Fruit fly (Drosophila melanogaster) whole organism, prepupa: ENCODE data around the gene CG5707.

Experiments
- Blimp-1 ChIP-seq: fragments of 200-800 bp; sonication (Bioruptor generic); optimal IDR thresholded peaks from 3 replicates; lab custom pipeline; 2017; ENCODE audit warnings: missing biosample characterization, missing genetic modification characterization, mild to moderate bottlenecking, moderate library complexity, missing genetic modification reagents
- CG10631 ChIP-seq: fragments of 200-800 bp; sonication (Bioruptor generic); optimal IDR thresholded peaks from 2 replicates; lab custom pipeline; 2016; ENCODE audit warnings: missing biosample characterization, missing genetic modification characterization
- CG10669 ChIP-seq: fragments of 200-800 bp; sonication (Bioruptor generic); optimal IDR thresholded peaks from 3 replicates; lab custom pipeline; 2018; ENCODE audit warnings: missing biosample characterization, mild to moderate bottlenecking, missing genetic modification characterization, moderate library complexity
- CG11294 ChIP-seq: fragments of 200-800 bp; sonication (Bioruptor generic); IDR thresholded peaks from 2 replicates; pipeline ENCODE4 v1.3.6; 2022; ENCODE audit warnings: missing biosample characterization, missing genetic modification characterization
- CG11902 ChIP-seq: fragments of 200-800 bp; sonication (Bioruptor generic); optimal IDR thresholded peaks from 3 replicates; lab custom pipeline; 2016; ENCODE audit warnings: missing biosample characterization, missing genetic modification characterization
- CG15336 ChIP-seq: fragments of 200-800 bp; sonication (Bioruptor generic); IDR thresholded peaks from 2 replicates; pipeline ENCODE4 v1.3.6; 2022; ENCODE audit warnings: missing biosample characterization, missing genetic modification characterization
- CG1621 ChIP-seq: fragments of 200-800 bp; sonication (Bioruptor generic); optimal IDR thresholded peaks from 3 replicates; lab custom pipeline; 2018; ENCODE audit warnings: missing biosample characterization, mild to moderate bottlenecking, missing genetic modification characterization
- CG16779 ChIP-seq: fragments of 200-800 bp; sonication (Bioruptor generic); optimal IDR thresholded peaks from 3 replicates; lab custom pipeline; 2017; ENCODE audit warnings: missing biosample characterization, mild to moderate bottlenecking, missing genetic modification characterization
- CG3032 ChIP-seq: fragments of 200-800 bp; optimal IDR thresholded peaks from 2 replicates; lab custom pipeline; 2019; ENCODE audit warnings: missing biosample characterization, mild to moderate bottlenecking, missing genetic modification characterization, moderate library complexity
- CG31627 ChIP-seq: fragments of 200-800 bp; sonication (Bioruptor generic); optimal IDR thresholded peaks from 3 replicates; lab custom pipeline; 2016; ENCODE audit warnings: missing biosample characterization, missing genetic modification characterization
- CG32006 ChIP-seq: fragments of 200-800 bp; sonication (Bioruptor generic); optimal IDR thresholded peaks from 3 replicates; lab custom pipeline; 2017; ENCODE audit warnings: missing biosample characterization, mild to moderate bottlenecking, missing genetic modification characterization
- CG34406 ChIP-seq: fragments of 200-800 bp; sonication (Bioruptor generic); optimal IDR thresholded peaks from 3 replicates; lab custom pipeline; 2016; ENCODE audit warnings: missing biosample characterization, missing genetic modification characterization
- CG3919 ChIP-seq: fragments of 200-800 bp; sonication (Bioruptor generic); optimal IDR thresholded peaks from 3 replicates; lab custom pipeline; 2016; ENCODE audit warnings: missing biosample characterization, missing genetic modification characterization
- CG4318 ChIP-seq: fragments of 200-800 bp; sonication (Bioruptor generic); optimal IDR thresholded peaks from 3 replicates; lab custom pipeline; 2017; ENCODE audit warnings: missing biosample characterization, mild to moderate bottlenecking, missing genetic modification characterization
- CG6276 ChIP-seq: fragments of 200-800 bp; sonication (Bioruptor generic); optimal IDR thresholded peaks from 2 replicates; lab custom pipeline; 2017; ENCODE audit warnings: missing biosample characterization, mild to moderate bottlenecking, missing genetic modification characterization
- CG6792 ChIP-seq: fragments of 200-800 bp; sonication (Bioruptor generic); optimal IDR thresholded peaks from 3 replicates; lab custom pipeline; 2016; ENCODE audit warnings: missing biosample characterization, missing genetic modification characterization
- CG6808 ChIP-seq: fragments of 200-800 bp; sonication (Bioruptor generic); optimal IDR thresholded peaks from 3 replicates; lab custom pipeline; 2017; ENCODE audit warnings: missing biosample characterization, missing genetic modification characterization, mild to moderate bottlenecking, moderate library complexity, missing genetic modification reagents
- CG6854 ChIP-seq: fragments of 200-800 bp; sonication (Bioruptor generic); optimal IDR thresholded peaks from 2 replicates; lab custom pipeline; 2017; ENCODE audit warnings: missing biosample characterization, mild to moderate bottlenecking, missing genetic modification characterization
- CG7368 ChIP-seq: fragments of 200-800 bp; sonication (Bioruptor generic); optimal IDR thresholded peaks from 3 replicates; lab custom pipeline; 2016; ENCODE audit warnings: missing biosample characterization, missing genetic modification characterization
- CG8319 ChIP-seq: fragments of 200-800 bp; sonication (Bioruptor generic); optimal IDR thresholded peaks from 3 replicates; lab custom pipeline; 2016; ENCODE audit warnings: missing biosample characterization, missing genetic modification characterization
- CG8632 ChIP-seq: fragments of 200-800 bp; sonication (Bioruptor generic); optimal IDR thresholded peaks from 3 replicates; lab custom pipeline; 2016; ENCODE audit warnings: missing biosample characterization, missing genetic modification characterization
- CG9139 ChIP-seq: fragments of 200-800 bp; sonication (Bioruptor generic); optimal IDR thresholded peaks from 3 replicates; lab custom pipeline; 2017; ENCODE audit warnings: missing biosample characterization, mild to moderate bottlenecking, missing genetic modification characterization
- Eip75B ChIP-seq: fragments of 200-800 bp; sonication (Bioruptor generic); optimal IDR thresholded peaks from 3 replicates; lab custom pipeline; 2016; ENCODE audit warnings: missing biosample characterization, missing genetic modification characterization
- Eip78C ChIP-seq: fragments of 200-800 bp; sonication (Bioruptor generic); peaks from one replicate; lab custom pipeline; 2016; ENCODE audit warnings: missing biosample characterization, missing genetic modification characterization
- Hr38 ChIP-seq: sonication (Bioruptor generic); optimal IDR thresholded peaks from 2 replicates; lab custom pipeline; 2016; ENCODE audit warnings: missing biosample characterization, missing genetic modification characterization
- Hr4 ChIP-seq: fragments of 200-800 bp; sonication (Bioruptor generic); optimal IDR thresholded peaks from 3 replicates; lab custom pipeline; 2016; ENCODE audit warnings: missing biosample characterization, missing genetic modification characterization
- Lpt ChIP-seq: fragments of 200-800 bp; sonication (Bioruptor generic); optimal IDR thresholded peaks from 3 replicates; lab custom pipeline; 2016; ENCODE audit warnings: missing biosample characterization, missing genetic modification characterization
- Met ChIP-seq: fragments of 200-800 bp; sonication (Bioruptor generic); optimal IDR thresholded peaks from 3 replicates; lab custom pipeline; 2016; ENCODE audit warnings: missing biosample characterization, missing genetic modification characterization
- Sox102F ChIP-seq: fragments of 200-800 bp; sonication (Bioruptor generic); optimal IDR thresholded peaks from 2 replicates; lab custom pipeline; 2016; ENCODE audit warnings: missing biosample characterization, mild to moderate bottlenecking, missing genetic modification characterization
- Sox14 ChIP-seq: fragments of 200-800 bp; sonication (Bioruptor generic); optimal IDR thresholded peaks from 3 replicates; lab custom pipeline; 2016; ENCODE audit warnings: missing biosample characterization, missing genetic modification characterization
- Sox15 ChIP-seq: fragments of 200-800 bp; sonication (Bioruptor generic); optimal IDR thresholded peaks from 3 replicates; lab custom pipeline; 2016; ENCODE audit warnings: missing biosample characterization, missing genetic modification characterization
- achi ChIP-seq: fragments of 200-800 bp; sonication (Bioruptor generic); optimal IDR thresholded peaks from 3 replicates; lab custom pipeline; 2016; ENCODE audit warnings: missing biosample characterization, missing genetic modification characterization
- acj6 ChIP-seq: fragments of 200-800 bp; sonication (Bioruptor generic); optimal IDR thresholded peaks from 3 replicates; lab custom pipeline; 2016; ENCODE audit warnings: missing biosample characterization, missing genetic modification characterization
- cyc ChIP-seq: fragments of 200-800 bp; sonication (Bioruptor generic); optimal IDR thresholded peaks from 3 replicates; lab custom pipeline; 2016; ENCODE audit warnings: missing biosample characterization, missing genetic modification characterization
- eg ChIP-seq: fragments of 200-800 bp; sonication (Bioruptor generic); IDR thresholded peaks from 3 replicates; pipeline ENCODE4 v1.3.6; 2022; ENCODE audit warnings: missing biosample characterization, missing genetic modification characterization
- esn ChIP-seq: fragments of 200-800 bp; sonication (Bioruptor generic); optimal IDR thresholded peaks from 2 replicates; lab custom pipeline; 2016; ENCODE audit warnings: missing biosample characterization, mild to moderate bottlenecking, missing genetic modification characterization, moderate library complexity
- fd59A ChIP-seq: fragments of 200-800 bp; sonication (Bioruptor generic); optimal IDR thresholded peaks from 2 replicates; lab custom pipeline; 2017; ENCODE audit warnings: missing biosample characterization, mild to moderate bottlenecking, missing genetic modification characterization, missing genetic modification reagents
- fd85E ChIP-seq: fragments of 200-800 bp; sonication (Bioruptor generic); optimal IDR thresholded peaks from 3 replicates; lab custom pipeline; 2016; ENCODE audit warnings: missing biosample characterization, missing genetic modification characterization
- fkh ChIP-seq: fragments of 200-800 bp; sonication (Bioruptor generic); optimal IDR thresholded peaks from 3 replicates; lab custom pipeline; 2017; ENCODE audit warnings: missing biosample characterization, mild to moderate bottlenecking, missing genetic modification characterization, moderate library complexity
- lz ChIP-seq: fragments of 200-800 bp; sonication (Bioruptor generic); optimal IDR thresholded peaks from 3 replicates; lab custom pipeline; 2016; ENCODE audit warnings: missing biosample characterization, missing genetic modification characterization
- net ChIP-seq: fragments of 200-800 bp; sonication (Bioruptor generic); optimal IDR thresholded peaks from 3 replicates; lab custom pipeline; 2016; ENCODE audit warnings: missing biosample characterization, missing genetic modification characterization
- spab ChIP-seq: fragments of 200-800 bp; sonication (Bioruptor generic); optimal IDR thresholded peaks from 2 replicates; lab custom pipeline; 2017; ENCODE audit warnings: missing biosample characterization, mild to moderate bottlenecking, missing genetic modification characterization, missing genetic modification reagents
- ss ChIP-seq, 2 experiments: fragments of 200-800 bp; sonication (Bioruptor generic); optimal IDR thresholded peaks; 2 replicates in 1 of 2; 3 replicates in 1 of 2; lab custom pipeline; 2017 to 2018; ENCODE audit warnings: mild to moderate bottlenecking in 2 of 2, missing biosample characterization in 2 of 2, missing genetic modification characterization in 2 of 2, moderate library complexity in 1 of 2
- svp ChIP-seq: fragments of 200-800 bp; sonication (Bioruptor generic); peaks from one replicate; lab custom pipeline; 2016; ENCODE audit warnings: missing biosample characterization, missing genetic modification characterization
- vri ChIP-seq: fragments of 200-800 bp; sonication (Bioruptor generic); optimal IDR thresholded peaks from 3 replicates; lab custom pipeline; 2016; ENCODE audit warnings: missing biosample characterization, mild to moderate bottlenecking, missing genetic modification characterization

The CG5707 gene

dm6 chr3L:2162019-2162418 lies 30.0 kb downstream of the CG5707 start (continued):
- TF ChIP-seq Met (GFP tag; lab: Kevin White, UChicago) (peak; percentile 79), esn (GFP tag; lab: Kevin White, UChicago) (peak; percentile 80), CG31627 (GFP tag; lab: Kevin White, UChicago) (peak; percentile 76), achi (GFP tag; lab: Kevin White, UChicago) (peak; percentile 82), CG34406 (GFP tag; lab: Kevin White, UChicago) (peak; percentile 54), Hr4 (GFP tag; lab: Kevin White, UChicago) (peak; percentile 91), CG6854 (GFP tag; lab: Kevin White, UChicago) (peak; percentile 62), CG15336 (peak; percentile 97), ss (GFP tag; optimal IDR thresholded peaks at IDR 0.05; lab: Kevin White, UChicago) (peak; percentile 49 to 61), fd85E (GFP tag; lab: Kevin White, UChicago) (peak; percentile 69), CG16779 (tag; lab: Kevin White, UChicago) (peak; percentile 63), svp (peak; percentile 88), CG11294 (GFP tag; lab: Robert Waterston, UW) (peak; percentile 89), fd59A (GFP tag; lab: Kevin White, UChicago) (peak; percentile 48), Lpt (peak; percentile 91), Eip78C (peak; percentile 94), CG10669 (GFP tag; lab: Kevin White, UChicago) (peak; percentile 78), acj6 (peak; percentile 82)

dm6 chr3L:2159817-2160216 lies 32.2 kb downstream of the CG5707 start:
- TF ChIP-seq Eip78C: peak; percentile 32
- no peak for TF ChIP-seq CG6808 (GFP tag; lab: Kevin White, UChicago)

dm6 chr3L:2158689-2159310 lies 33.2 kb downstream of the CG5707 start:
- no peak for TF ChIP-seq CG3032
- TF ChIP-seq Blimp-1 (GFP tag; lab: Kevin White, UChicago): no peak
- TF ChIP-seq CG7368 (GFP tag; lab: Kevin White, UChicago): no peak
- no peak for TF ChIP-seq CG11294 (GFP tag; lab: Robert Waterston, UW)
- TF ChIP-seq CG31627 (GFP tag; lab: Kevin White, UChicago): no peak
- TF ChIP-seq Hr38: no peak
- peak; percentile 22 for TF ChIP-seq CG3919
- no peak for TF ChIP-seq Eip75B
- no peak for TF ChIP-seq CG8319 (GFP tag; lab: Kevin White, UChicago)
- no peak for TF ChIP-seq Sox14 (GFP tag; lab: Kevin White, UChicago)
- no peak for TF ChIP-seq CG11902 (GFP tag; lab: Kevin White, UChicago)
- no peak for TF ChIP-seq CG8632
- no peak for TF ChIP-seq cyc (GFP tag; lab: Kevin White, UChicago)
- TF ChIP-seq CG16779 (tag; lab: Kevin White, UChicago): no peak
- no peak for TF ChIP-seq CG1621
- TF ChIP-seq CG10631: peak; percentile 20
- TF ChIP-seq CG10669 (GFP tag; lab: Kevin White, UChicago): no peak
- TF ChIP-seq Hr4 (GFP tag; lab: Kevin White, UChicago): peak; percentile 56
- TF ChIP-seq CG4318 (GFP tag; lab: Kevin White, UChicago): no peak
- no peak for TF ChIP-seq ss (GFP tag; optimal IDR thresholded peaks at IDR 0.05; lab: Kevin White, UChicago)
- no peak for TF ChIP-seq spab (GFP tag; lab: Kevin White, UChicago)
- no peak for TF ChIP-seq vri (GFP tag; lab: Kevin White, UChicago)
- peak; percentile 18 for TF ChIP-seq lz (GFP tag; lab: Kevin White, UChicago)
- peak; percentile 8 for TF ChIP-seq Met (GFP tag; lab: Kevin White, UChicago)
- no peak for TF ChIP-seq Lpt
- TF ChIP-seq fkh: no peak
- no peak for TF ChIP-seq CG34406 (GFP tag; lab: Kevin White, UChicago)
- TF ChIP-seq CG6808 (GFP tag; lab: Kevin White, UChicago): no peak
- TF ChIP-seq Sox15 (GFP tag; lab: Kevin White, UChicago): no peak
- no peak for TF ChIP-seq CG9139 (GFP tag; lab: Kevin White, UChicago)
- peak; percentile 69 for TF ChIP-seq CG32006
- TF ChIP-seq CG15336: peak; percentile 50; the same call in 1 of the 2 replicates
- peak; percentile 3 for TF ChIP-seq net
- peak; percentile 69 for TF ChIP-seq eg
- TF ChIP-seq CG6854 (GFP tag; lab: Kevin White, UChicago): no peak
- TF ChIP-seq fd85E (GFP tag; lab: Kevin White, UChicago): no peak
- no peak for TF ChIP-seq acj6
- TF ChIP-seq Sox102F (GFP tag; lab: Kevin White, UChicago): no peak
- TF ChIP-seq CG6276 (GFP tag; lab: Kevin White, UChicago): no peak
- TF ChIP-seq achi (GFP tag; lab: Kevin White, UChicago): no peak
- TF ChIP-seq CG6792 (GFP tag; lab: Kevin White, UChicago): peak; percentile 3
